Fruit fly (Drosophila melanogaster) whole organism, embryonic: ENCODE measurements around the gene CG4009.

Experiments used
- B-H1 ChIP-seq: fragments of 200-800 bp; sonication (Bioruptor generic); IDR thresholded peaks from 3 replicates; pipeline ENCODE4 v1.3.6; 2022; ENCODE audit warnings: missing biosample characterization, missing genetic modification characterization
- CG11696 ChIP-seq: fragments of 200-800 bp; sonication (Bioruptor generic); IDR thresholded peaks from 2 replicates; pipeline ENCODE4 v1.3.6; 2022; ENCODE audit warnings: missing biosample characterization, missing genetic modification characterization
- CG14667 ChIP-seq: fragments of 200-800 bp; sonication (Bioruptor generic); IDR thresholded peaks from 2 replicates; pipeline ENCODE4 v1.3.6; 2022; ENCODE audit warnings: missing biosample characterization, missing genetic modification characterization
- CG14860 ChIP-seq: fragments of 200-800 bp; sonication (Bioruptor generic); IDR thresholded peaks from 3 replicates; pipeline ENCODE4 v1.3.6; 2022; ENCODE audit warnings: missing biosample characterization, missing genetic modification characterization; ENCODE audit not compliant: partially characterized antibody
- CG14965 ChIP-seq: fragments of 200-800 bp; sonication (Bioruptor generic); optimal IDR thresholded peaks from 2 replicates; lab custom pipeline; 2016; ENCODE audit warnings: missing biosample characterization, missing genetic modification characterization, borderline replicate concordance
- CG17568 ChIP-seq: fragments of 200-800 bp; sonication (Bioruptor generic); optimal IDR thresholded peaks from 2 replicates; lab custom pipeline; 2018; ENCODE audit warnings: missing biosample characterization, mild to moderate bottlenecking, missing genetic modification characterization, moderate library complexity
- CG1832 ChIP-seq: fragments of 200-800 bp; sonication (Bioruptor generic); optimal IDR thresholded peaks from 2 replicates; lab custom pipeline; 2017; ENCODE audit warnings: missing biosample characterization, mild to moderate bottlenecking, missing genetic modification characterization, inconsistent platforms
- CG2678 ChIP-seq: fragments of 200-800 bp; sonication (Bioruptor generic); optimal IDR thresholded peaks from 3 replicates; lab custom pipeline; 2019; ENCODE audit warnings: missing biosample characterization, mild to moderate bottlenecking, missing genetic modification characterization, moderate library complexity
- CG31441 ChIP-seq: fragments of 200-800 bp; sonication (Bioruptor generic); IDR thresholded peaks from 2 replicates; pipeline ENCODE4 v1.3.6; 2022; ENCODE audit warnings: missing biosample characterization, missing genetic modification characterization
- CG32532 ChIP-seq: fragments of 200-800 bp; sonication (Bioruptor generic); IDR thresholded peaks from 2 replicates; pipeline ENCODE4 v1.3.6; 2022; ENCODE audit warnings: missing biosample characterization, missing genetic modification characterization
- CG33213 ChIP-seq: fragments of 200-800 bp; sonication (Bioruptor generic); optimal IDR thresholded peaks from 3 replicates; lab custom pipeline; 2016; ENCODE audit warnings: missing biosample characterization, missing genetic modification characterization
- CG34224 ChIP-seq: fragments of 200-800 bp; sonication (Bioruptor generic); IDR thresholded peaks from 3 replicates; pipeline ENCODE4 v1.3.6; 2022; ENCODE audit warnings: missing biosample characterization, missing genetic modification characterization; ENCODE audit not compliant: partially characterized antibody
- CG4404 ChIP-seq: fragments of 200-800 bp; sonication (Bioruptor generic); IDR thresholded peaks from 2 replicates; pipeline ENCODE4 v1.3.6; 2022; ENCODE audit warnings: missing biosample characterization, missing genetic modification characterization
- CG4617 ChIP-seq: fragments of 200-800 bp; sonication (Bioruptor generic); optimal IDR thresholded peaks from 3 replicates; lab custom pipeline; 2016; ENCODE audit warnings: missing biosample characterization, missing genetic modification characterization, borderline replicate concordance
- CG4707 ChIP-seq: fragments of 200-800 bp; sonication (Bioruptor generic); optimal IDR thresholded peaks from 2 replicates; lab custom pipeline; 2018; ENCODE audit warnings: missing biosample characterization, mild to moderate bottlenecking, missing genetic modification characterization, moderate library complexity
- CG4730 ChIP-seq: fragments of 200-800 bp; sonication (Bioruptor generic); IDR thresholded peaks from 2 replicates; pipeline ENCODE4 v1.3.6; 2022; ENCODE audit warnings: missing biosample characterization, missing genetic modification characterization
- CG4820 ChIP-seq: fragments of 200-800 bp; sonication (Bioruptor generic); optimal IDR thresholded peaks from 3 replicates; lab custom pipeline; 2016; ENCODE audit warnings: missing biosample characterization, missing genetic modification characterization
- CG4854 ChIP-seq: fragments of 200-800 bp; sonication (Bioruptor generic); optimal IDR thresholded peaks from 2 replicates; lab custom pipeline; 2016; ENCODE audit warnings: missing biosample characterization, missing genetic modification characterization, inconsistent platforms
- CG6175 ChIP-seq: fragments of 200-800 bp; sonication (Bioruptor generic); IDR thresholded peaks from 3 replicates; pipeline ENCODE4 v1.3.6; 2022; ENCODE audit warnings: missing biosample characterization, missing genetic modification characterization
- CG6813 ChIP-seq: fragments of 200-800 bp; sonication (Bioruptor generic); optimal IDR thresholded peaks from 2 replicates; lab custom pipeline; 2017; ENCODE audit warnings: missing biosample characterization, missing genetic modification characterization, mild to moderate bottlenecking, moderate library complexity, missing genetic modification reagents
- CG9932 ChIP-seq: fragments of 200-800 bp; sonication (Bioruptor generic); IDR thresholded peaks from 2 replicates; pipeline ENCODE4 v1.3.6; 2022; ENCODE audit warnings: missing biosample characterization, missing genetic modification characterization
- CTCF ChIP-seq: fragments of 200-800 bp; sonication (Bioruptor generic); optimal IDR thresholded peaks from 2 replicates; lab custom pipeline; 2017; ENCODE audit warnings: missing biosample characterization, mild to moderate bottlenecking, missing genetic modification characterization, moderate library complexity
- Fer2 ChIP-seq: fragments of 200-800 bp; sonication (Bioruptor generic); optimal IDR thresholded peaks from 2 replicates; lab custom pipeline; 2018; ENCODE audit warnings: missing biosample characterization, mild to moderate bottlenecking, missing genetic modification characterization, moderate library complexity
- Gug ChIP-seq: fragments of 200-800 bp; sonication (Bioruptor generic); IDR thresholded peaks from 4 replicates; pipeline ENCODE4 v1.3.6; 2022; ENCODE audit warnings: missing biosample characterization, missing genetic modification characterization
- HLH4C ChIP-seq: fragments of 200-800 bp; sonication (Bioruptor generic); IDR thresholded peaks from 3 replicates; pipeline ENCODE4 v1.3.6; 2022; ENCODE audit warnings: missing biosample characterization, missing genetic modification characterization; ENCODE audit not compliant: partially characterized antibody
- HmgD ChIP-seq: fragments of 200-800 bp; sonication (Bioruptor generic); optimal IDR thresholded peaks from 3 replicates; lab custom pipeline; 2016; ENCODE audit warnings: missing biosample characterization, missing genetic modification characterization
- MBD-R2 ChIP-seq: fragments of 200-800 bp; sonication (Bioruptor generic); IDR thresholded peaks from 2 replicates; pipeline ENCODE4 v1.3.6; 2022; ENCODE audit warnings: missing biosample characterization, missing genetic modification characterization
- Oaz ChIP-seq: fragments of 200-800 bp; sonication (Bioruptor generic); IDR thresholded peaks from 2 replicates; pipeline ENCODE4 v1.3.6; 2022; ENCODE audit warnings: missing biosample characterization, missing genetic modification characterization
- PHDP ChIP-seq: fragments of 200-800 bp; sonication (Bioruptor generic); optimal IDR thresholded peaks from 3 replicates; lab custom pipeline; 2018; ENCODE audit warnings: missing biosample characterization, mild to moderate bottlenecking, missing genetic modification characterization, moderate library complexity
- ac ChIP-seq: fragments of 200-800 bp; sonication (Bioruptor generic); optimal IDR thresholded peaks from 3 replicates; lab custom pipeline; 2017; ENCODE audit warnings: missing biosample characterization, mild to moderate bottlenecking, missing genetic modification characterization
- ap ChIP-seq: fragments of 200-800 bp; sonication (Bioruptor generic); IDR thresholded peaks from 2 replicates; pipeline ENCODE4 v1.3.6; 2022; ENCODE audit warnings: missing biosample characterization, missing genetic modification characterization
- esg ChIP-seq: fragments of 200-800 bp; sonication (Bioruptor generic); conservative IDR thresholded peaks from 2 replicates; pipeline ENCODE4 v1.3.6; 2022; ENCODE audit warnings: missing biosample characterization, missing genetic modification characterization
- fd102C ChIP-seq: fragments of 200-800 bp; sonication (Bioruptor generic); optimal IDR thresholded peaks from 2 replicates; lab custom pipeline; 2018; ENCODE audit warnings: missing biosample characterization, mild to moderate bottlenecking, missing genetic modification characterization, moderate library complexity
- fd3F ChIP-seq: fragments of 200-800 bp; sonication (Bioruptor generic); optimal IDR thresholded peaks from 2 replicates; lab custom pipeline; 2018; ENCODE audit warnings: missing biosample characterization, mild to moderate bottlenecking, missing genetic modification characterization, moderate library complexity
- fd64A ChIP-seq: fragments of 200-800 bp; sonication (Bioruptor generic); optimal IDR thresholded peaks from 3 replicates; lab custom pipeline; 2018; ENCODE audit warnings: missing biosample characterization, mild to moderate bottlenecking, missing genetic modification characterization
- gce ChIP-seq: fragments of 200-800 bp; sonication (Bioruptor generic); IDR thresholded peaks from 3 replicates; pipeline ENCODE4 v1.3.6; 2022; ENCODE audit warnings: missing biosample characterization, missing genetic modification characterization
- kay ChIP-seq: fragments of 200-800 bp; sonication (Bioruptor generic); optimal IDR thresholded peaks from 2 replicates; lab custom pipeline; 2016; ENCODE audit warnings: missing biosample characterization, missing genetic modification characterization
- knrl ChIP-seq: fragments of 200-800 bp; sonication (Bioruptor generic); IDR thresholded peaks from 3 replicates; pipeline ENCODE4 v1.3.6; 2022; ENCODE audit warnings: missing biosample characterization, missing genetic modification characterization; ENCODE audit not compliant: partially characterized antibody
- lmd ChIP-seq: fragments of 200-800 bp; sonication (Bioruptor generic); IDR thresholded peaks from 2 replicates; pipeline ENCODE4 v1.3.6; 2022; ENCODE audit warnings: missing biosample characterization, missing genetic modification characterization
- mld ChIP-seq: fragments of 200-800 bp; sonication (Bioruptor generic); IDR thresholded peaks from 3 replicates; pipeline ENCODE4 v1.3.6; 2022; ENCODE audit warnings: missing biosample characterization, missing genetic modification characterization; ENCODE audit not compliant: partially characterized antibody
- nmo ChIP-seq: fragments of 200-800 bp; sonication (Bioruptor generic); optimal IDR thresholded peaks from 2 replicates; lab custom pipeline; 2018; ENCODE audit warnings: missing biosample characterization, mild to moderate bottlenecking, missing genetic modification characterization, moderate library complexity
- pho ChIP-seq: fragments of 200-800 bp; sonication (Bioruptor generic); optimal IDR thresholded peaks from 2 replicates; lab custom pipeline; 2016; ENCODE audit warnings: missing biosample characterization, missing genetic modification characterization
- phol ChIP-seq: fragments of 200-800 bp; sonication (Bioruptor generic); optimal IDR thresholded peaks from 3 replicates; lab custom pipeline; 2018; ENCODE audit warnings: missing biosample characterization, mild to moderate bottlenecking, missing genetic modification characterization, moderate library complexity
- shn ChIP-seq: fragments of 200-800 bp; sonication (Bioruptor generic); optimal IDR thresholded peaks from 3 replicates; lab custom pipeline; 2016; ENCODE audit warnings: missing biosample characterization, missing genetic modification characterization
- sna ChIP-seq: fragments of 200-800 bp; sonication (Bioruptor generic); IDR thresholded peaks from 2 replicates; pipeline ENCODE4 v1.3.6; 2022; ENCODE audit warnings: missing biosample characterization, missing genetic modification characterization; ENCODE audit not compliant: partially characterized antibody
- so ChIP-seq: fragments of 200-800 bp; sonication (Bioruptor generic); IDR thresholded peaks from 3 replicates; pipeline ENCODE4 v1.3.6; 2022; ENCODE audit warnings: missing biosample characterization, missing genetic modification characterization
- stwl ChIP-seq: fragments of 200-800 bp; sonication (Bioruptor generic); optimal IDR thresholded peaks from 3 replicates; lab custom pipeline; 2018; ENCODE audit warnings: missing biosample characterization, mild to moderate bottlenecking, missing genetic modification characterization, moderate library complexity
- wdn ChIP-seq: fragments of 200-800 bp; sonication (Bioruptor generic); IDR thresholded peaks from 2 replicates; pipeline ENCODE4 v1.3.6; 2022; ENCODE audit warnings: missing biosample characterization, missing genetic modification characterization
- zfh2 ChIP-seq: fragments of 200-800 bp; sonication (Bioruptor generic); optimal IDR thresholded peaks from 2 replicates; lab custom pipeline; 2016; ENCODE audit warnings: missing biosample characterization, missing genetic modification characterization

The CG4009 gene

dm6 chr3R:17079859-17080255 is 44.0 kb upstream of the CG4009 start, which contains the start of the genes Keap1 and kuk (continued):
- peak; percentile 12 for TF ChIP-seq CG2678 (tag; lab: Kevin White, UChicago)
- TF ChIP-seq HmgD, result no peak
- TF ChIP-seq Gug (GFP tag; lab: Robert Waterston, UW), result no peak; the same call in 2 of the 4 replicates
- TF ChIP-seq CTCF (GFP tag; lab: Kevin White, UChicago), result peak; percentile 51
- TF ChIP-seq knrl (GFP tag; lab: Robert Waterston, UW), result peak; percentile 93
- TF ChIP-seq CG4730 (GFP tag; lab: Robert Waterston, UW), result no peak
- TF ChIP-seq CG4854, result no peak
- TF ChIP-seq ap, result peak; percentile 42; the same call in 1 of the 2 replicates
- TF ChIP-seq fd3F (GFP tag; lab: Kevin White, UChicago), result peak; percentile 37
- TF ChIP-seq zfh2 (GFP tag; lab: Kevin White, UChicago), result peak; percentile 56
- peak; percentile 64 for TF ChIP-seq HLH4C (GFP tag; lab: Robert Waterston, UW)
- TF ChIP-seq mld (GFP tag; lab: Robert Waterston, UW), result 0 out of 3 replicates have a peak, but pooled peaks have one; percentile 49
- TF ChIP-seq B-H1 (GFP tag; lab: Robert Waterston, UW), result peak; percentile 13; the same call in 1 of the 3 replicates
- no peak for TF ChIP-seq esg (GFP tag; lab: Robert Waterston, UW)
- peak; percentile 53 for TF ChIP-seq CG34224 (GFP tag; lab: Robert Waterston, UW)
- peak; percentile 74 for TF ChIP-seq shn (GFP tag; lab: Kevin White, UChicago)
- no peak for TF ChIP-seq CG6813
- peak; percentile 72 for TF ChIP-seq sna (GFP tag; lab: Robert Waterston, UW)
- no peak for TF ChIP-seq CG4707
- TF ChIP-seq kay (GFP tag; lab: Kevin White, UChicago), result no peak
- TF ChIP-seq ac (GFP tag; lab: Kevin White, UChicago), result no peak
- no peak for TF ChIP-seq fd64A (GFP tag; lab: Kevin White, UChicago)
- TF ChIP-seq CG14965 (GFP tag; lab: Kevin White, UChicago), result no peak
- TF ChIP-seq Fer2 (tag; lab: Kevin White, UChicago), result peak; percentile 46
- TF ChIP-seq so (GFP tag; lab: Robert Waterston, UW), result peak; percentile 44; the same call in 1 of the 3 replicates
- TF ChIP-seq CG1832, result no peak
- peak; percentile 35; the same call in 1 of the 2 replicates for TF ChIP-seq CG32532 (GFP tag; lab: Robert Waterston, UW)

dm6 chr3R:17078961-17079858 is 43.4 kb upstream of the CG4009 start:
- TF ChIP-seq MBD-R2 (no peak), CG33213 (GFP tag; lab: Kevin White, UChicago) (no peak), PHDP (tag; lab: Kevin White, UChicago) (no peak), CG11696 (GFP tag; lab: Robert Waterston, UW) (no peak), CG14860 (GFP tag; lab: Robert Waterston, UW) (no peak), CG4617 (GFP tag; lab: Kevin White, UChicago) (no peak), CG4404 (GFP tag; lab: Robert Waterston, UW) (no peak), fd102C (GFP tag; lab: Kevin White, UChicago) (peak; percentile 62), Oaz (no peak), CG31441 (GFP tag; lab: Robert Waterston, UW) (no peak), lmd (no peak; the same call in 1 of the 2 replicates), nmo (GFP tag; lab: Kevin White, UChicago) (no peak), gce (GFP tag; lab: Robert Waterston, UW) (0 out of 3 replicates have a peak, but pooled peaks have one; percentile 47), wdn (no peak), CG9932 (GFP tag; lab: Robert Waterston, UW) (peak; percentile 19; the same call in 1 of the 2 replicates), CG4820 (GFP tag; lab: Kevin White, UChicago) (no peak), CG6175 (GFP tag; lab: Robert Waterston, UW) (no peak), CG14667 (no peak), phol (tag; lab: Kevin White, UChicago) (no peak), pho (GFP tag; lab: Kevin White, UChicago) (no peak), CG17568 (GFP tag; lab: Kevin White, UChicago) (peak; percentile 28), stwl (no peak)
